Worm (Caenorhabditis elegans) whole organism, L4/young adult: ENCODE results near the gene nog-1.

Source experiments
- W03F9.2 ChIP-seq: fragments of 150-350 bp; optimal IDR thresholded peaks from 2 replicates; lab custom pipeline; 2014; ENCODE audit warnings: missing biosample characterization, missing genetic modification characterization
- dao-5 ChIP-seq: sonication (generic microtip); optimal IDR thresholded peaks from 2 replicates; lab custom pipeline; 2016; ENCODE audit warnings: missing genotype, missing genetic modification characterization, moderate library complexity, missing compliant biosample characterization
- him-1 ChIP-seq: sonication (generic microtip); optimal IDR thresholded peaks from 2 replicates; lab custom pipeline; 2016; ENCODE audit warnings: missing genotype, missing genetic modification reagents, missing genetic modification characterization, missing compliant biosample characterization

ce11 chrIV:427100-427908, 33.6 kb downstream of the nog-1 start:
- TF ChIP-seq W03F9.2 (tag; lab: Kevin White, UChicago) (no peak), him-1 (tag; lab: Kevin White, UChicago) (no peak), dao-5 (no peak)
